Fruit fly (Drosophila melanogaster) whole organism, pupa: ENCODE measurements around the gene CG3939.
A peak's percentile ranks its signal among the peaks of the same experiment; 100 is the strongest.

ENCODE experiments used
- CG10348 ChIP-seq: fragments of 200-800 bp; sonication (Bioruptor generic); IDR thresholded peaks from 2 replicates; pipeline ENCODE4 v1.3.6; 2022; ENCODE audit warnings: missing biosample characterization, missing genetic modification characterization
- CG12605 ChIP-seq: fragments of 200-800 bp; sonication (Bioruptor generic); IDR thresholded peaks from 2 replicates; pipeline ENCODE4 v1.3.6; 2022; ENCODE audit warnings: missing biosample characterization, missing genetic modification characterization
- CG14655 ChIP-seq: fragments of 200-800 bp; sonication (Bioruptor generic); optimal IDR thresholded peaks from 3 replicates; lab custom pipeline; 2017; ENCODE audit warnings: mild to moderate bottlenecking, missing biosample characterization, missing genetic modification reagents, missing genetic modification characterization
- CG34367 ChIP-seq: fragments of 200-800 bp; sonication (Bioruptor generic); optimal IDR thresholded peaks from 2 replicates; lab custom pipeline; 2018; ENCODE audit warnings: missing biosample characterization, mild to moderate bottlenecking, missing genetic modification characterization
- gl ChIP-seq: fragments of 200-800 bp; sonication (Bioruptor generic); optimal IDR thresholded peaks from 2 replicates; lab custom pipeline; 2018; ENCODE audit warnings: missing biosample characterization, mild to moderate bottlenecking, missing genetic modification characterization

DNA sequence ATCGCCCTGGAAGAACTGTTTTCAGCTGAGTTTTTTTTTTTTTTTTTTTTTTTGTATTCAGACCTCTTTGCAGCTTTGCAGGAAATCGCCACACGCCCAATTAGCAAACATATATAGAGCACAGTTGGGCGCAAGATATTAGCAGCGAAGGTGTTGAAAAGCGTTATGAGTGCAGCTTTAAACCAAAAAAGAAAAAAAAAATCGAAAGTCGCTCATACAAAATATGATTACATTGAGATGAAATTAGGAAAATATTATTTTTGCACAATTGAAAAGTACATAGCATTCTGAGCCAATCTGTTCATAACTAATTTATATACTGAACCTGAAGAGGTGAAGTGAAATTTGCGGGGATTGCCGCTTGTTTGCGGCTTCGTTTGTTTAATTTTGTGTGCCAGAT lies 27.8 kb upstream of the CG3939 start:
- TF ChIP-seq CG12605 (GFP tag; lab: Robert Waterston, UW) = no peak
- no peak for TF ChIP-seq gl (tag; lab: Kevin White, UChicago)
- no peak for TF ChIP-seq CG10348
- peak; percentile 41 for TF ChIP-seq CG14655
- no peak for TF ChIP-seq CG34367
